Worm (Caenorhabditis elegans): Measurements from ENCODE around the gene pqn-79.

ce11 chrIV:15559065-15559464 is 36.3 kb upstream of the pqn-79 start:
- TF ChIP-seq ztf-23 (GFP tag; IDR thresholded peaks at IDR 0.05) (no peak), med-1 (GFP tag; optimal IDR thresholded peaks at IDR 0.05; ENCODE audit: insufficient read depth) (no peak), klf-2 (GFP tag; conservative IDR thresholded peaks at IDR 0.05) (no peak), T22C8.4 (GFP tag; IDR thresholded peaks at IDR 0.05) (peak; percentile 19; the same call in 1 of the 2 replicates), ztf-29 (GFP tag; IDR thresholded peaks at IDR 0.05) (no peak)

Data from whole organism, midembryonic.